Worm (Caenorhabditis elegans) whole organism, early embryonic: Measurements from ENCODE around the gene tbc-8.

Experiments
- B0310.2 ChIP-seq: sonication (generic microtip); optimal IDR thresholded peaks from 2 replicates; lab custom pipeline; 2016; ENCODE audit warnings: mild to moderate bottlenecking, missing genetic modification characterization, missing compliant biosample characterization
- F13C5.2 ChIP-seq: sonication (generic microtip); optimal IDR thresholded peaks from 2 replicates; lab custom pipeline; 2017; ENCODE audit warnings: mild to moderate bottlenecking, missing genetic modification characterization, inconsistent platforms, missing compliant biosample characterization
- aly-1 ChIP-seq: sonication (generic microtip); optimal IDR thresholded peaks from 2 replicates; lab custom pipeline; 2016; ENCODE audit warnings: missing genetic modification characterization, missing compliant biosample characterization
- ama-1 ChIP-seq: fragments of 150-350 bp; optimal IDR thresholded peaks from 2 replicates; lab custom pipeline; 2014
- ceh-13 ChIP-seq: fragments of 200-800 bp; sonication (Bioruptor generic); optimal IDR thresholded peaks from 2 replicates; lab custom pipeline; 2018; ENCODE audit warnings: mild to moderate bottlenecking, missing genetic modification characterization, missing compliant biosample characterization
- ceh-36 ChIP-seq: sonication (generic microtip); optimal IDR thresholded peaks from 2 replicates; lab custom pipeline; 2016; ENCODE audit warnings: missing genetic modification characterization, inconsistent platforms, missing compliant biosample characterization
- ets-7 ChIP-seq: sonication (generic microtip); optimal IDR thresholded peaks from 2 replicates; lab custom pipeline; 2016; ENCODE audit warnings: missing genotype, missing genetic modification characterization, missing compliant biosample characterization
- flt-1 ChIP-seq: fragments of 200-800 bp; sonication (Bioruptor generic); IDR thresholded peaks from 2 replicates; pipeline ENCODE4 v1.3.6; 2022; ENCODE audit warnings: missing genetic modification characterization, missing compliant biosample characterization
- hmbx-1 ChIP-seq: sonication (generic microtip); optimal IDR thresholded peaks from 2 replicates; lab custom pipeline; 2016; ENCODE audit warnings: mild to moderate bottlenecking, missing genetic modification characterization, missing compliant biosample characterization
- hmg-4 ChIP-seq: fragments of 200-800 bp; sonication (Bioruptor generic); optimal IDR thresholded peaks from 2 replicates; lab custom pipeline; 2018; ENCODE audit warnings: mild to moderate bottlenecking, missing genetic modification characterization, missing compliant biosample characterization
- hnd-1 ChIP-seq: sonication (generic microtip); optimal IDR thresholded peaks from 2 replicates; lab custom pipeline; 2016; ENCODE audit warnings: missing genetic modification characterization, missing compliant biosample characterization
- pes-1 ChIP-seq: fragments of 200-800 bp; sonication (Bioruptor generic); IDR thresholded peaks from 2 replicates; pipeline ENCODE4 v1.3.6; 2022; ENCODE audit warnings: missing genetic modification reagents, missing genetic modification characterization, missing compliant biosample characterization
- scrt-1 ChIP-seq: fragments of 200-800 bp; sonication (Bioruptor generic); IDR thresholded peaks from 2 replicates; pipeline ENCODE4 v1.3.6; 2022; ENCODE audit warnings: missing genetic modification characterization, missing compliant biosample characterization
- sea-1 ChIP-seq: fragments of 200-800 bp; sonication (Bioruptor generic); conservative IDR thresholded peaks from 2 replicates; pipeline ENCODE4 v1.3.6; 2022; ENCODE audit warnings: missing genetic modification characterization, missing compliant biosample characterization
- tbx-11 ChIP-seq: fragments of 200-800 bp; sonication (Bioruptor generic); IDR thresholded peaks from 2 replicates; pipeline ENCODE4 v1.3.6; 2022; ENCODE audit warnings: missing genetic modification characterization, missing compliant biosample characterization
- tbx-37 ChIP-seq: fragments of 200-800 bp; sonication (Bioruptor generic); conservative IDR thresholded peaks from 2 replicates; pipeline ENCODE4 v1.3.6; 2022; ENCODE audit warnings: missing genetic modification reagents, missing genetic modification characterization, missing compliant biosample characterization
- tra-4 ChIP-seq: sonication (generic microtip); optimal IDR thresholded peaks from 2 replicates; lab custom pipeline; 2017; ENCODE audit warnings: missing genetic modification characterization, missing compliant biosample characterization

Gene tbc-8

ce11 chrIII:10364656-10365055, at the start of gene tbc-8:
TSS of gene tbc-8 (plus strand) at chrIII:10364956.
- TF ChIP-seq hnd-1, result no peak
- no peak for TF ChIP-seq F13C5.2 (tag; lab: Kevin White, UChicago)
- TF ChIP-seq tbx-11 (GFP tag; lab: Robert Waterston, UW), result no peak
- no peak for TF ChIP-seq ceh-36 (tag; lab: Kevin White, UChicago)
- TF ChIP-seq hmbx-1 (tag; lab: Kevin White, UChicago), result no peak
- TF ChIP-seq ama-1 (lab: Kevin White, UChicago), result no peak
- no peak for TF ChIP-seq pes-1 (GFP tag; lab: Robert Waterston, UW)
- TF ChIP-seq sea-1 (GFP tag; lab: Robert Waterston, UW), result no peak
- no peak for TF ChIP-seq hmg-4 (GFP tag; lab: Kevin White, UChicago)
- TF ChIP-seq tbx-37 (GFP tag; lab: Robert Waterston, UW), result no peak
- TF ChIP-seq aly-1, result no peak
- TF ChIP-seq flt-1, result no peak
- TF ChIP-seq tra-4, result no peak
- no peak for TF ChIP-seq ets-7 (tag; lab: Kevin White, UChicago)
- no peak for TF ChIP-seq scrt-1 (GFP tag; lab: Robert Waterston, UW)
- no peak for TF ChIP-seq ceh-13

ce11 chrIII:10318062-10318609, 46.6 kb upstream of the tbc-8 start, which contains the start of the genes unc-50 and ostf-4:
TSS of gene unc-50 (minus strand) at chrIII:10318162.
TSS of gene ostf-4 (minus strand) at chrIII:10318559.
- TF ChIP-seq hmbx-1 (tag; lab: Kevin White, UChicago) (no peak), flt-1 (no peak), pes-1 (GFP tag; lab: Robert Waterston, UW) (no peak), aly-1 (no peak), scrt-1 (GFP tag; lab: Robert Waterston, UW) (no peak), hnd-1 (no peak), F13C5.2 (tag; lab: Kevin White, UChicago) (no peak), ama-1 (lab: Kevin White, UChicago) (no peak), ceh-36 (tag; lab: Kevin White, UChicago) (no peak), hmg-4 (GFP tag; lab: Kevin White, UChicago) (no peak), ceh-13 (no peak), tbx-11 (GFP tag; lab: Robert Waterston, UW) (no peak), sea-1 (GFP tag; lab: Robert Waterston, UW) (no peak), ets-7 (tag; lab: Kevin White, UChicago) (no peak), tra-4 (no peak), tbx-37 (GFP tag; lab: Robert Waterston, UW) (no peak), B0310.2 (tag; lab: Kevin White, UChicago) (no peak)

ce11 chrIII:10318755-10319154, 46.0 kb upstream of the tbc-8 start, which contains the start of gene unc-69:
TSS of gene unc-69 (plus strand) at chrIII:10318939.
- TF ChIP-seq scrt-1 (GFP tag; lab: Robert Waterston, UW) (no peak), hmg-4 (GFP tag; lab: Kevin White, UChicago) (no peak), ama-1 (lab: Kevin White, UChicago) (no peak), sea-1 (GFP tag; lab: Robert Waterston, UW) (no peak), tra-4 (no peak), pes-1 (GFP tag; lab: Robert Waterston, UW) (no peak), hmbx-1 (tag; lab: Kevin White, UChicago) (no peak), ets-7 (tag; lab: Kevin White, UChicago) (no peak), B0310.2 (tag; lab: Kevin White, UChicago) (no peak), ceh-36 (tag; lab: Kevin White, UChicago) (no peak), tbx-11 (GFP tag; lab: Robert Waterston, UW) (no peak), ceh-13 (no peak), tbx-37 (GFP tag; lab: Robert Waterston, UW) (no peak), aly-1 (no peak)

ce11 chrIII:10320788-10321187, 44.0 kb upstream of the tbc-8 start, which contains the start of gene sas-7:
TSS of gene sas-7 (plus strand) at chrIII:10321019.
- TF ChIP-seq scrt-1 (GFP tag; lab: Robert Waterston, UW), result no peak
- TF ChIP-seq hnd-1, result no peak
- TF ChIP-seq sea-1 (GFP tag; lab: Robert Waterston, UW), result no peak
- no peak for TF ChIP-seq B0310.2 (tag; lab: Kevin White, UChicago)

ce11 chrIII:10326327-10326726, 38.4 kb upstream of the tbc-8 start:
- no peak for TF ChIP-seq ceh-13
- no peak for TF ChIP-seq ama-1 (lab: Kevin White, UChicago)
- no peak for TF ChIP-seq tbx-37 (GFP tag; lab: Robert Waterston, UW)

- TF ChIP-seq flt-1, result no peak
- 0 out of 2 replicates have a peak, but pooled peaks have one; percentile 15 for TF ChIP-seq scrt-1 (GFP tag; lab: Robert Waterston, UW)
- no peak for TF ChIP-seq tbx-37 (GFP tag; lab: Robert Waterston, UW)
Measured at ce11 chrIII:10328565-10329541, 35.9 kb upstream of the tbc-8 start.

ce11 chrIII:10329811-10330210, 34.9 kb upstream of the tbc-8 start:
- TF ChIP-seq B0310.2 (tag; lab: Kevin White, UChicago) (no peak), hmbx-1 (tag; lab: Kevin White, UChicago) (no peak), ama-1 (lab: Kevin White, UChicago) (no peak), sea-1 (GFP tag; lab: Robert Waterston, UW) (no peak), tra-4 (no peak), F13C5.2 (tag; lab: Kevin White, UChicago) (no peak), ceh-36 (tag; lab: Kevin White, UChicago) (no peak), aly-1 (no peak), tbx-37 (GFP tag; lab: Robert Waterston, UW) (no peak), hmg-4 (GFP tag; lab: Kevin White, UChicago) (no peak), tbx-11 (GFP tag; lab: Robert Waterston, UW) (no peak), ceh-13 (no peak), pes-1 (GFP tag; lab: Robert Waterston, UW) (no peak), scrt-1 (GFP tag; lab: Robert Waterston, UW) (no peak), flt-1 (no peak)
